Worm (Caenorhabditis elegans): ENCODE measurements around the gene tag-322.

The tag-322 gene

DNA sequence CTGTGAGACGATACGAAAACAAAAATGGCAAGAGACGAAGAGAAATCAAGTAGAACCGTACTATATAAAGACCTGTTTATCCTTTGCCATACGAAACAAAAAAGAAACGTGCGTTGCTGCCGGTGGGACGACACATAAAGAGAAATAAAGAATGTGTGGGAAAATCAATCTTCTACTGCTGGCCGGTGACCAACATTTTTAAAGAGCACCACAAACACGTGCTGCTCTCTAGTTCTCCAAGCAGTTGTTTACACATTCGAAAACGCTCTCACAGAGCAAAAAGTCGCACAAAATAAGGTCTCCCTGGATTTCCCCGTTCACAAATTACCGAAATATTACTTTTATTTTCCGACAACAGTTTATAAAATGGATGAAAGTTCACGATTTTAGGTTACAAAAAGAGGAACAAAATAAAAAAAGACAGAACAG lies 4.2 kb upstream of the tag-322 start, which contains the start of gene imp-3 (continued):
- TF ChIP-seq ztf-11 (tag; optimal IDR thresholded peaks at IDR 0.05) (no peak), unc-98 (GFP tag; IDR thresholded peaks at IDR 0.05) (no peak), fkh-8 (tag; optimal IDR thresholded peaks at IDR 0.05) (no peak), dsc-1 (tag; optimal IDR thresholded peaks at IDR 0.05) (peak; percentile 18), ztf-4 (tag; optimal IDR thresholded peaks at IDR 0.05) (peak; percentile 36), egl-13 (tag; optimal IDR thresholded peaks at IDR 0.05) (no peak), nhr-84 (tag; optimal IDR thresholded peaks at IDR 0.05) (no peak), ces-1 (GFP tag; optimal IDR thresholded peaks at IDR 0.05) (no peak), ceh-8 (GFP tag; optimal IDR thresholded peaks at IDR 0.05) (no peak), Y116A8C.19 (tag; optimal IDR thresholded peaks at IDR 0.05; ENCODE audit: borderline replicate concordance) (no peak), C34B4.2 (tag; optimal IDR thresholded peaks at IDR 0.05) (no peak), efl-3 (GFP tag; optimal IDR thresholded peaks at IDR 0.05) (no peak), zag-1 (tag; optimal IDR thresholded peaks at IDR 0.05) (no peak), hlh-17 (GFP tag; optimal IDR thresholded peaks at IDR 0.05; ENCODE audit: borderline replicate concordance) (no peak), lsy-2 (tag; optimal IDR thresholded peaks at IDR 0.05) (peak; percentile 55 to 60), nhr-237 (tag; optimal IDR thresholded peaks at IDR 0.05) (no peak), pax-3 (tag; optimal IDR thresholded peaks at IDR 0.05) (no peak), pqm-1 (tag; optimal IDR thresholded peaks at IDR 0.05) (no peak), xbp-1 (tag; optimal IDR thresholded peaks at IDR 0.05) (peak; percentile 7), rnt-1 (tag; optimal IDR thresholded peaks at IDR 0.05) (peak; percentile 31), efl-1 (optimal IDR thresholded peaks at IDR 0.05) (peak; percentile 26 to 42), efl-1 (GFP tag; optimal IDR thresholded peaks at IDR 0.05 in 1 of 2) (peak; percentile 21 to 95), mab-9 (GFP tag; IDR thresholded peaks at IDR 0.05) (no peak), ama-1 (optimal IDR thresholded peaks at IDR 0.05) (peak; percentile 93), hlh-4 (tag; optimal IDR thresholded peaks at IDR 0.05) (no peak), ets-5 (GFP tag; IDR thresholded peaks at IDR 0.05) (no peak), unc-130 (tag; optimal IDR thresholded peaks at IDR 0.05) (peak; percentile 32), tlp-1 (tag; optimal IDR thresholded peaks at IDR 0.05) (no peak)

DNA sequence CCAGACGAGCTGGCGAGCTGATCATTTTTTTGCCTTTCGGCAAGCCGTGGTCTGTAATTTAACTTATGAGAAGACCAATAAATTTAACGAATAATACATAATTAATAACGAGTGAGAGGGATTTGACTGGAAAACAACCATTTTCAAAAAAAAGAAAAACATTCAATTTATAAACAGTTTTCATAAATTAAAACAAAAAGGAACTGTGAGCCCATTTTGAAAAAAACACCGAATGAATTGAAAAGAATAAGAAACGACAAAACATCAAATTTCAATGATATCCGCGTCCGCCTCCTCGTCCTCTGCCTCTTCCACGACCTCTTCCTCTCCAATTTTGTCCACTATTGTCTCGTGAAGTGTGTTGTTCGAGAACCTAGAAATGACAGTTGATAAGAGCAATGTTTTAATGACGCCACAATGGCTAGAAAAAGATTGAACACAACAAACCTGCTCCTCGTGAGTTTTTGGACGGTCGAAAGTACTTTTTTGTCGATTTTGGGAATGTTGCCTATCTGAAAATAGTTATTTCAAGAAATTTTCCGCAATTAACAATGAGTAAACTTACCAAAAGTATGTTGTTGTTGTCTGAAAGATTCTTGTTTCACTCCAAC lies 1.4 kb downstream of the tag-322 start, which contains the start of gene tag-321:
TSS of gene tag-321 (minus strand) at position 51 of the 611 bp plus-strand sequence.
- TF ChIP-seq blmp-1 (tag; optimal IDR thresholded peaks at IDR 0.05) (no peak), hpl-2 (GFP tag; optimal IDR thresholded peaks at IDR 0.05) (no peak), zag-1 (tag; optimal IDR thresholded peaks at IDR 0.05) (no peak), C34B4.2 (tag; optimal IDR thresholded peaks at IDR 0.05) (no peak), fkh-10 (GFP tag; optimal IDR thresholded peaks at IDR 0.05) (no peak), nhr-77 (tag; optimal IDR thresholded peaks at IDR 0.05) (no peak), dsc-1 (tag; optimal IDR thresholded peaks at IDR 0.05) (no peak), C16A3.4 (tag; optimal IDR thresholded peaks at IDR 0.05) (no peak), unc-62 (GFP tag; optimal IDR thresholded peaks at IDR 0.05) (no peak), hlh-4 (tag; optimal IDR thresholded peaks at IDR 0.05) (no peak), tlp-1 (tag; optimal IDR thresholded peaks at IDR 0.05) (no peak), nhr-20 (tag; optimal IDR thresholded peaks at IDR 0.05) (no peak), mdl-1 (tag; optimal IDR thresholded peaks at IDR 0.05) (no peak), mep-1 (tag; optimal IDR thresholded peaks at IDR 0.05) (no peak), fkh-4 (tag; optimal IDR thresholded peaks at IDR 0.05; ENCODE audit: borderline replicate concordance) (no peak), ama-1 (optimal IDR thresholded peaks at IDR 0.05) (no peak), ceh-63 (GFP tag; optimal IDR thresholded peaks at IDR 0.05) (no peak), unc-98 (GFP tag; IDR thresholded peaks at IDR 0.05) (no peak), ceh-88 (GFP tag; IDR thresholded peaks at IDR 0.05) (no peak), tbx-2 (tag; optimal IDR thresholded peaks at IDR 0.05) (no peak)

DNA sequence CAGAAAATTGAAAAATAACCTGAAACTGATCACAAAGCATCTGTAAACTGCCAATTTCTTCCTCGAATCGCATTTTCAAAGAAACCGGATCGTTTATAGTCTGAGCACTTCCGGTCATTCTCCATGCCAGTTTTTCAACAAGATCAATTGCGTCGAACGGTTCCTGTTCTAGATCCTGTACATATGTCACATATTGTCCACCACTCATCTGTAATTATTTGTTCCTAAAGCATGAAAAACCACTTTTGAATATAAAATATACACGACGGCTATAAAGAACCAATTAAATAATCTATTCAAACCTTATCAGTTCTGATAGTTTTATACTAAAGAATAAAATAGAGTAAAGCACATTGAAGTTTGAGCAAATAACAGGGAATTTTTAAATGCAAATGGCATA lies 3.1 kb downstream of the tag-322 start, which contains the start of gene sec-10:
TSS of gene sec-10 (minus strand) at position 208 of the 400 bp plus-strand sequence.
- peak in 1 of 2 experiments; percentile 12 for TF ChIP-seq lin-35 (GFP tag; optimal IDR thresholded peaks at IDR 0.05)
- TF ChIP-seq lin-13 (GFP tag; optimal IDR thresholded peaks at IDR 0.05) = peak; percentile 3
- TF ChIP-seq mef-2 (tag; optimal IDR thresholded peaks at IDR 0.05) = no peak
- TF ChIP-seq alr-1 (tag; optimal IDR thresholded peaks at IDR 0.05; ENCODE audit: borderline replicate concordance) = no peak
